Fruit fly (Drosophila melanogaster): ENCODE data around the gene CG44325.

DNA sequence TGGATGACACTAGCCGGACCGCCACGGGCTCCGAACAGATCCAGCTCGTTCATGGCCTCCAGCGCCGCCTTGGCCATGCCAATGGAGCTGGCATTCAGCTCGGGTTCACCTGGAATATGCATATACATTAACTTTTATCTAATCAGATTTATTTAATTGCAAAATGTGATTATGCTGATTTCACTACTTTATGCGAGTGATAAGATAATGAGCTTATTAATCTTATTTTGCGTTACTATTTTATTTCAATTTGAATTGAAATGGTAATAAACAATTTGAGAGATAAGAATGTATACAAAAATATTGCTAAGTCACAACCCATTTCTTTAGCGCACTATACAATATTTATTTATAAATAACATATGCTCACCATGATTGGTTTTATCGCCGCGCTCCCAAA is 23.8 kb upstream of the CG44325 start:
- no peak for TF ChIP-seq ttk (optimal IDR thresholded peaks at IDR 0.05)
- TF ChIP-seq h (optimal IDR thresholded peaks at IDR 0.05), result no peak
- no peak for TF ChIP-seq psq (optimal IDR thresholded peaks at IDR 0.05)
- TF ChIP-seq Myc (optimal IDR thresholded peaks at IDR 0.05), result no peak
- no peak for TF ChIP-seq insv (optimal IDR thresholded peaks at IDR 0.05)
- TF ChIP-seq Sin3A (optimal IDR thresholded peaks at IDR 0.05), result no peak

All from Kc167 (cell line).